Fruit fly (Drosophila melanogaster): ENCODE measurements around the gene Cpr100A.

The Cpr100A gene

dm6 chr3R:30870317-30870878 lies 3.1 kb downstream of the Cpr100A start:
- no peak for TF ChIP-seq CG11695 (GFP tag; IDR thresholded peaks at IDR 0.05)
- peak; percentile 73 for TF ChIP-seq Med (GFP tag)
- TF ChIP-seq pho (GFP tag; optimal IDR thresholded peaks at IDR 0.05), result no peak
- TF ChIP-seq CG7928 (GFP tag; optimal IDR thresholded peaks at IDR 0.05), result no peak
- no peak for TF ChIP-seq gsb-n (tag; optimal IDR thresholded peaks at IDR 0.05)
- TF ChIP-seq gem (tag; optimal IDR thresholded peaks at IDR 0.05), result peak; percentile 15
- no peak for TF ChIP-seq slou (GFP tag; optimal IDR thresholded peaks at IDR 0.05)
- peak; percentile 11; the same call in 1 of the 2 replicates for TF ChIP-seq MBD-R2 (GFP tag; IDR thresholded peaks at IDR 0.05)
- no peak for TF ChIP-seq CG30403 (GFP tag; optimal IDR thresholded peaks at IDR 0.05)
- TF ChIP-seq tio (GFP tag; optimal IDR thresholded peaks at IDR 0.05), result no peak
- TF ChIP-seq CG8281 (tag; optimal IDR thresholded peaks at IDR 0.05), result no peak
- TF ChIP-seq HmgZ (tag; optimal IDR thresholded peaks at IDR 0.05), result no peak
- TF ChIP-seq lola (GFP tag; optimal IDR thresholded peaks at IDR 0.05), result no peak
- TF ChIP-seq BEAF-32 (GFP tag; optimal IDR thresholded peaks at IDR 0.05), result no peak
- TF ChIP-seq lab (GFP tag; optimal IDR thresholded peaks at IDR 0.05), result no peak
- no peak for TF ChIP-seq BtbVII (GFP tag; optimal IDR thresholded peaks at IDR 0.05)
- TF ChIP-seq CG6791 (GFP tag; IDR thresholded peaks at IDR 0.05; ENCODE audit: partially characterized antibody), result 0 out of 3 replicates have a peak, but pooled peaks have one; percentile 10
- TF ChIP-seq CG7987 (GFP tag; optimal IDR thresholded peaks at IDR 0.05), result no peak
- TF ChIP-seq Ets97D (GFP tag; optimal IDR thresholded peaks at IDR 0.05), result peak; percentile 8
- TF ChIP-seq Meics (GFP tag; optimal IDR thresholded peaks at IDR 0.05), result peak; percentile 98
- no peak for TF ChIP-seq D19B (GFP tag; optimal IDR thresholded peaks at IDR 0.05)
- no peak for TF ChIP-seq gsb (GFP tag; IDR thresholded peaks at IDR 0.05)
- TF ChIP-seq CG1529 (GFP tag; optimal IDR thresholded peaks at IDR 0.05), result no peak
- TF ChIP-seq Atf3 (GFP tag; optimal IDR thresholded peaks at IDR 0.05), result no peak
- TF ChIP-seq CG14014 (GFP tag; IDR thresholded peaks at IDR 0.05), result no peak
- TF ChIP-seq Drgx (GFP tag; IDR thresholded peaks at IDR 0.05), result no peak
- no peak for TF ChIP-seq CG15514 (GFP tag; optimal IDR thresholded peaks at IDR 0.05)
- TF ChIP-seq CG5953 (GFP tag; IDR thresholded peaks at IDR 0.05), result no peak
- no peak for TF ChIP-seq chm (GFP tag; IDR thresholded peaks at IDR 0.05)
- no peak for TF ChIP-seq CG8944 (GFP tag; optimal IDR thresholded peaks at IDR 0.05)
- TF ChIP-seq unc-4 (GFP tag; IDR thresholded peaks at IDR 0.05; ENCODE audit: partially characterized antibody), result no peak
- TF ChIP-seq klu (GFP tag; IDR thresholded peaks at IDR 0.05), result no peak
- TF ChIP-seq CG11504 (tag; optimal IDR thresholded peaks at IDR 0.05), result peak; percentile 43
- TF ChIP-seq odd (GFP tag; optimal IDR thresholded peaks at IDR 0.05), result no peak
- no peak for TF ChIP-seq CkIIα-i1 (GFP tag; IDR thresholded peaks at IDR 0.05)
- TF ChIP-seq Mes4 (GFP tag; optimal IDR thresholded peaks at IDR 0.05), result no peak
- TF ChIP-seq CG14860 (GFP tag; IDR thresholded peaks at IDR 0.05; ENCODE audit: partially characterized antibody), result no peak
- no peak for TF ChIP-seq CG1832 (GFP tag; optimal IDR thresholded peaks at IDR 0.05)
- no peak for TF ChIP-seq CG17829 (tag; optimal IDR thresholded peaks at IDR 0.05)
- TF ChIP-seq CG9876 (GFP tag; optimal IDR thresholded peaks at IDR 0.05), result no peak
- TF ChIP-seq crp (GFP tag; optimal IDR thresholded peaks at IDR 0.05), result no peak
- TF ChIP-seq fd64A (GFP tag; optimal IDR thresholded peaks at IDR 0.05), result no peak
- TF ChIP-seq CG7839 (tag; optimal IDR thresholded peaks at IDR 0.05), result peak; percentile 33
- no peak for TF ChIP-seq Sin3A (optimal IDR thresholded peaks at IDR 0.05)
- no peak for TF ChIP-seq zfh2 (GFP tag; optimal IDR thresholded peaks at IDR 0.05)
- TF ChIP-seq en (GFP tag; optimal IDR thresholded peaks at IDR 0.05), result no peak
- TF ChIP-seq kah (GFP tag; optimal IDR thresholded peaks at IDR 0.05), result no peak
- no peak for TF ChIP-seq CG6689 (GFP tag; IDR thresholded peaks at IDR 0.05)
- no peak for TF ChIP-seq CG1233 (GFP tag; optimal IDR thresholded peaks at IDR 0.05)
- no peak for TF ChIP-seq ro (GFP tag; IDR thresholded peaks at IDR 0.05)
- no peak for TF ChIP-seq CG32532 (GFP tag; IDR thresholded peaks at IDR 0.05)
